Fruit fly (Drosophila melanogaster) whole organism, prepupa: ENCODE data around the gene CrebA.

Source experiments
- Blimp-1 ChIP-seq: fragments of 200-800 bp; sonication (Bioruptor generic); optimal IDR thresholded peaks from 3 replicates; lab custom pipeline; 2017; ENCODE audit warnings: missing biosample characterization, missing genetic modification characterization, mild to moderate bottlenecking, moderate library complexity, missing genetic modification reagents
- CG10669 ChIP-seq: fragments of 200-800 bp; sonication (Bioruptor generic); optimal IDR thresholded peaks from 3 replicates; lab custom pipeline; 2018; ENCODE audit warnings: missing biosample characterization, mild to moderate bottlenecking, missing genetic modification characterization, moderate library complexity
- CG11294 ChIP-seq: fragments of 200-800 bp; sonication (Bioruptor generic); IDR thresholded peaks from 2 replicates; pipeline ENCODE4 v1.3.6; 2022; ENCODE audit warnings: missing biosample characterization, missing genetic modification characterization
- CG15336 ChIP-seq: fragments of 200-800 bp; sonication (Bioruptor generic); IDR thresholded peaks from 2 replicates; pipeline ENCODE4 v1.3.6; 2022; ENCODE audit warnings: missing biosample characterization, missing genetic modification characterization
- CG1621 ChIP-seq: fragments of 200-800 bp; sonication (Bioruptor generic); optimal IDR thresholded peaks from 3 replicates; lab custom pipeline; 2018; ENCODE audit warnings: missing biosample characterization, mild to moderate bottlenecking, missing genetic modification characterization
- CG16779 ChIP-seq: fragments of 200-800 bp; sonication (Bioruptor generic); optimal IDR thresholded peaks from 3 replicates; lab custom pipeline; 2017; ENCODE audit warnings: missing biosample characterization, mild to moderate bottlenecking, missing genetic modification characterization
- CG31627 ChIP-seq: fragments of 200-800 bp; sonication (Bioruptor generic); optimal IDR thresholded peaks from 3 replicates; lab custom pipeline; 2016; ENCODE audit warnings: missing biosample characterization, missing genetic modification characterization
- CG32006 ChIP-seq: fragments of 200-800 bp; sonication (Bioruptor generic); optimal IDR thresholded peaks from 3 replicates; lab custom pipeline; 2017; ENCODE audit warnings: missing biosample characterization, mild to moderate bottlenecking, missing genetic modification characterization
- CG3919 ChIP-seq: fragments of 200-800 bp; sonication (Bioruptor generic); optimal IDR thresholded peaks from 3 replicates; lab custom pipeline; 2016; ENCODE audit warnings: missing biosample characterization, missing genetic modification characterization
- CG4318 ChIP-seq: fragments of 200-800 bp; sonication (Bioruptor generic); optimal IDR thresholded peaks from 3 replicates; lab custom pipeline; 2017; ENCODE audit warnings: missing biosample characterization, mild to moderate bottlenecking, missing genetic modification characterization
- CG6163 ChIP-seq: fragments of 200-800 bp; sonication (Bioruptor generic); IDR thresholded peaks from 3 replicates; pipeline ENCODE4 v1.3.6; 2022; ENCODE audit warnings: missing biosample characterization, missing genetic modification characterization
- CG6276 ChIP-seq: fragments of 200-800 bp; sonication (Bioruptor generic); optimal IDR thresholded peaks from 2 replicates; lab custom pipeline; 2017; ENCODE audit warnings: missing biosample characterization, mild to moderate bottlenecking, missing genetic modification characterization
- CG6792 ChIP-seq: fragments of 200-800 bp; sonication (Bioruptor generic); optimal IDR thresholded peaks from 3 replicates; lab custom pipeline; 2016; ENCODE audit warnings: missing biosample characterization, missing genetic modification characterization
- CG6808 ChIP-seq: fragments of 200-800 bp; sonication (Bioruptor generic); optimal IDR thresholded peaks from 3 replicates; lab custom pipeline; 2017; ENCODE audit warnings: missing biosample characterization, missing genetic modification characterization, mild to moderate bottlenecking, moderate library complexity, missing genetic modification reagents
- CG6854 ChIP-seq: fragments of 200-800 bp; sonication (Bioruptor generic); optimal IDR thresholded peaks from 2 replicates; lab custom pipeline; 2017; ENCODE audit warnings: missing biosample characterization, mild to moderate bottlenecking, missing genetic modification characterization
- CG7368 ChIP-seq: fragments of 200-800 bp; sonication (Bioruptor generic); optimal IDR thresholded peaks from 3 replicates; lab custom pipeline; 2016; ENCODE audit warnings: missing biosample characterization, missing genetic modification characterization
- CG8119 ChIP-seq: fragments of 200-800 bp; sonication (Bioruptor generic); IDR thresholded peaks from 3 replicates; pipeline ENCODE4 v1.3.6; 2022; ENCODE audit warnings: missing biosample characterization, missing genetic modification characterization
- CG8319 ChIP-seq: fragments of 200-800 bp; sonication (Bioruptor generic); optimal IDR thresholded peaks from 3 replicates; lab custom pipeline; 2016; ENCODE audit warnings: missing biosample characterization, missing genetic modification characterization
- CG8632 ChIP-seq: fragments of 200-800 bp; sonication (Bioruptor generic); optimal IDR thresholded peaks from 3 replicates; lab custom pipeline; 2016; ENCODE audit warnings: missing biosample characterization, missing genetic modification characterization
- CG9139 ChIP-seq: fragments of 200-800 bp; sonication (Bioruptor generic); optimal IDR thresholded peaks from 3 replicates; lab custom pipeline; 2017; ENCODE audit warnings: missing biosample characterization, mild to moderate bottlenecking, missing genetic modification characterization
- Eip75B ChIP-seq: fragments of 200-800 bp; sonication (Bioruptor generic); optimal IDR thresholded peaks from 3 replicates; lab custom pipeline; 2016; ENCODE audit warnings: missing biosample characterization, missing genetic modification characterization
- Eip78C ChIP-seq: fragments of 200-800 bp; sonication (Bioruptor generic); peaks from one replicate; lab custom pipeline; 2016; ENCODE audit warnings: missing biosample characterization, missing genetic modification characterization
- Eip93F ChIP-seq: fragments of 200-800 bp; sonication (Bioruptor generic); optimal IDR thresholded peaks from 2 replicates; lab custom pipeline; 2016; ENCODE audit warnings: missing biosample characterization, mild to moderate bottlenecking, missing genetic modification characterization
- Ets96B ChIP-seq: fragments of 200-800 bp; optimal IDR thresholded peaks from 2 replicates; lab custom pipeline; 2019; ENCODE audit warnings: missing biosample characterization, mild to moderate bottlenecking, missing genetic modification characterization, moderate library complexity
- Gug ChIP-seq: fragments of 200-800 bp; sonication (Bioruptor generic); IDR thresholded peaks from 2 replicates; pipeline ENCODE4 v1.3.6; 2022; ENCODE audit warnings: missing biosample characterization, missing genetic modification characterization
- Hr38 ChIP-seq: sonication (Bioruptor generic); optimal IDR thresholded peaks from 2 replicates; lab custom pipeline; 2016; ENCODE audit warnings: missing biosample characterization, missing genetic modification characterization
- Hr39 ChIP-seq: fragments of 200-800 bp; sonication (Bioruptor generic); optimal IDR thresholded peaks from 2 replicates; lab custom pipeline; 2016; ENCODE audit warnings: missing biosample characterization, missing genetic modification characterization
- Hr4 ChIP-seq: fragments of 200-800 bp; sonication (Bioruptor generic); optimal IDR thresholded peaks from 3 replicates; lab custom pipeline; 2016; ENCODE audit warnings: missing biosample characterization, missing genetic modification characterization
- Met ChIP-seq: fragments of 200-800 bp; sonication (Bioruptor generic); optimal IDR thresholded peaks from 3 replicates; lab custom pipeline; 2016; ENCODE audit warnings: missing biosample characterization, missing genetic modification characterization
- OdsH ChIP-seq: fragments of 200-800 bp; sonication (Bioruptor generic); optimal IDR thresholded peaks from 3 replicates; lab custom pipeline; 2016; ENCODE audit warnings: missing biosample characterization, missing genetic modification characterization
- Sox102F ChIP-seq: fragments of 200-800 bp; sonication (Bioruptor generic); optimal IDR thresholded peaks from 2 replicates; lab custom pipeline; 2016; ENCODE audit warnings: missing biosample characterization, mild to moderate bottlenecking, missing genetic modification characterization
- Sox14 ChIP-seq: fragments of 200-800 bp; sonication (Bioruptor generic); optimal IDR thresholded peaks from 3 replicates; lab custom pipeline; 2016; ENCODE audit warnings: missing biosample characterization, missing genetic modification characterization
- achi ChIP-seq: fragments of 200-800 bp; sonication (Bioruptor generic); optimal IDR thresholded peaks from 3 replicates; lab custom pipeline; 2016; ENCODE audit warnings: missing biosample characterization, missing genetic modification characterization
- cyc ChIP-seq: fragments of 200-800 bp; sonication (Bioruptor generic); optimal IDR thresholded peaks from 3 replicates; lab custom pipeline; 2016; ENCODE audit warnings: missing biosample characterization, missing genetic modification characterization
- dac ChIP-seq: fragments of 200-800 bp; sonication (Bioruptor generic); optimal IDR thresholded peaks from 2 replicates; lab custom pipeline; 2017; ENCODE audit warnings: missing biosample characterization, mild to moderate bottlenecking, missing genetic modification characterization
- dsx ChIP-seq: fragments of 200-800 bp; optimal IDR thresholded peaks from 3 replicates; lab custom pipeline; 2019; ENCODE audit warnings: missing biosample characterization, mild to moderate bottlenecking, missing genetic modification characterization, moderate library complexity; ENCODE audit not compliant: poor library complexity, severe bottlenecking
- eg ChIP-seq: fragments of 200-800 bp; sonication (Bioruptor generic); IDR thresholded peaks from 3 replicates; pipeline ENCODE4 v1.3.6; 2022; ENCODE audit warnings: missing biosample characterization, missing genetic modification characterization
- esn ChIP-seq: fragments of 200-800 bp; sonication (Bioruptor generic); optimal IDR thresholded peaks from 2 replicates; lab custom pipeline; 2016; ENCODE audit warnings: missing biosample characterization, mild to moderate bottlenecking, missing genetic modification characterization, moderate library complexity
- fd59A ChIP-seq: fragments of 200-800 bp; sonication (Bioruptor generic); optimal IDR thresholded peaks from 2 replicates; lab custom pipeline; 2017; ENCODE audit warnings: missing biosample characterization, mild to moderate bottlenecking, missing genetic modification characterization, missing genetic modification reagents
- fd85E ChIP-seq: fragments of 200-800 bp; sonication (Bioruptor generic); optimal IDR thresholded peaks from 3 replicates; lab custom pipeline; 2016; ENCODE audit warnings: missing biosample characterization, missing genetic modification characterization
- fkh ChIP-seq: fragments of 200-800 bp; sonication (Bioruptor generic); optimal IDR thresholded peaks from 3 replicates; lab custom pipeline; 2017; ENCODE audit warnings: missing biosample characterization, mild to moderate bottlenecking, missing genetic modification characterization, moderate library complexity
- lz ChIP-seq: fragments of 200-800 bp; sonication (Bioruptor generic); optimal IDR thresholded peaks from 3 replicates; lab custom pipeline; 2016; ENCODE audit warnings: missing biosample characterization, missing genetic modification characterization
- salr ChIP-seq, 2 experiments: fragments of 200-800 bp; sonication (Bioruptor generic); optimal IDR thresholded peaks; 3 replicates each; lab custom pipeline; 2016 to 2018; ENCODE audit warnings: missing biosample characterization in 2 of 2, missing genetic modification characterization in 2 of 2, mild to moderate bottlenecking in 1 of 2
- spab ChIP-seq: fragments of 200-800 bp; sonication (Bioruptor generic); optimal IDR thresholded peaks from 2 replicates; lab custom pipeline; 2017; ENCODE audit warnings: missing biosample characterization, mild to moderate bottlenecking, missing genetic modification characterization, missing genetic modification reagents
- ss ChIP-seq, 2 experiments: fragments of 200-800 bp; sonication (Bioruptor generic); optimal IDR thresholded peaks; 2 replicates in 1 of 2; 3 replicates in 1 of 2; lab custom pipeline; 2017 to 2018; ENCODE audit warnings: mild to moderate bottlenecking in 2 of 2, missing biosample characterization in 2 of 2, missing genetic modification characterization in 2 of 2, moderate library complexity in 1 of 2
- svp ChIP-seq: fragments of 200-800 bp; sonication (Bioruptor generic); peaks from one replicate; lab custom pipeline; 2016; ENCODE audit warnings: missing biosample characterization, missing genetic modification characterization
- topi ChIP-seq: fragments of 200-800 bp; sonication (Bioruptor generic); optimal IDR thresholded peaks from 3 replicates; lab custom pipeline; 2016; ENCODE audit warnings: missing biosample characterization, missing genetic modification characterization
- vri ChIP-seq: fragments of 200-800 bp; sonication (Bioruptor generic); optimal IDR thresholded peaks from 3 replicates; lab custom pipeline; 2016; ENCODE audit warnings: missing biosample characterization, mild to moderate bottlenecking, missing genetic modification characterization

CrebA gene

dm6 chr3L:15507148-15507896 lies 27.9 kb upstream of the CrebA start:
- no peak for TF ChIP-seq Met (GFP tag; lab: Kevin White, UChicago)
- TF ChIP-seq vri, result peak; percentile 80
- no peak for TF ChIP-seq CG11294
- peak; percentile 97 for TF ChIP-seq svp

- TF ChIP-seq CG10669 (GFP tag; lab: Kevin White, UChicago) (peak; percentile 98), OdsH (GFP tag; lab: Kevin White, UChicago) (peak; percentile 97), CG15336 (GFP tag; lab: Robert Waterston, UW) (peak; percentile 99), CG1621 (tag; lab: Kevin White, UChicago) (peak; percentile 97), Sox14 (GFP tag; lab: Kevin White, UChicago) (peak; percentile 98), Hr38 (peak; percentile 40), CG3919 (GFP tag; lab: Kevin White, UChicago) (peak; percentile 99), dsx (peak; percentile 98), CG6276 (peak; percentile 97), spab (GFP tag; lab: Kevin White, UChicago) (peak; percentile 96), CG16779 (tag; lab: Kevin White, UChicago) (peak; percentile 97), Ets96B (tag; lab: Kevin White, UChicago) (peak; percentile 98), CG4318 (GFP tag; lab: Kevin White, UChicago) (peak; percentile 93), lz (peak; percentile 99), fkh (peak; percentile 89), CG6163 (GFP tag; lab: Robert Waterston, UW) (peak; percentile 98), fd59A (peak; percentile 95), CG9139 (GFP tag; lab: Kevin White, UChicago) (peak; percentile 97), salr (GFP tag; optimal IDR thresholded peaks at IDR 0.05; lab: Kevin White, UChicago) (peak; percentile 93 to 95), Hr4 (GFP tag; lab: Kevin White, UChicago) (peak; percentile 98), Blimp-1 (GFP tag; lab: Kevin White, UChicago) (peak; percentile 93), CG8632 (GFP tag; lab: Kevin White, UChicago) (peak; percentile 97), dac (GFP tag; lab: Kevin White, UChicago) (peak; percentile 96), Eip93F (GFP tag; lab: Kevin White, UChicago) (peak; percentile 99), Hr39 (GFP tag; lab: Kevin White, UChicago) (peak; percentile 97), CG11294 (peak; percentile 90; the same call in 1 of the 2 replicates), achi (peak; percentile 97), eg (GFP tag; lab: Robert Waterston, UW) (peak; percentile 98; the same call in 2 of the 3 replicates), CG8119 (peak; percentile 98), CG6792 (GFP tag; lab: Kevin White, UChicago) (peak; percentile 98), Met (GFP tag; lab: Kevin White, UChicago) (peak; percentile 99), CG6808 (GFP tag; lab: Kevin White, UChicago) (peak; percentile 98), CG7368 (peak; percentile 97), svp (peak; percentile 99), fd85E (peak; percentile 93), ss (GFP tag; optimal IDR thresholded peaks at IDR 0.05; lab: Kevin White, UChicago) (peak; percentile 98 to 99), Gug (GFP tag; lab: Robert Waterston, UW) (peak; percentile 93), CG32006 (GFP tag; lab: Kevin White, UChicago) (peak; percentile 96), vri (peak; percentile 99), cyc (GFP tag; lab: Kevin White, UChicago) (peak; percentile 97), Eip75B (GFP tag; lab: Kevin White, UChicago) (peak; percentile 99), CG8319 (GFP tag; lab: Kevin White, UChicago) (peak; percentile 95), Sox102F (GFP tag; lab: Kevin White, UChicago) (peak; percentile 99), CG31627 (GFP tag; lab: Kevin White, UChicago) (peak; percentile 97), topi (GFP tag; lab: Kevin White, UChicago) (peak; percentile 99), esn (peak; percentile 99), CG6854 (GFP tag; lab: Kevin White, UChicago) (peak; percentile 99), Eip78C (GFP tag; lab: Kevin White, UChicago) (peak; percentile 100)
Measured at dm6 chr3L:15508233-15508632, 27.0 kb upstream of the CrebA start, which contains the start of gene CG7841. CG7841 (minus strand) TSS chr3L:15508252.
